Fruit fly (Drosophila melanogaster): ENCODE measurements around the gene CG13068.
A peak's percentile ranks its signal among the peaks of the same experiment; 100 is the strongest.

CG13068 gene

dm6 chr3L:16231857-16232256 is 37.3 kb upstream of the CG13068 start, which contains the start of the genes PDCD-5 and MED10 (continued):
- TF ChIP-seq CG4328 (GFP tag; optimal IDR thresholded peaks at IDR 0.05) (no peak), CG16779 (GFP tag; IDR thresholded peaks at IDR 0.05) (no peak), CG4424 (GFP tag; optimal IDR thresholded peaks at IDR 0.05) (no peak), wdn (GFP tag; IDR thresholded peaks at IDR 0.05) (no peak), NfI (GFP tag; optimal IDR thresholded peaks at IDR 0.05) (peak; percentile 35), CG10274 (GFP tag; optimal IDR thresholded peaks at IDR 0.05) (no peak), Asciz (GFP tag; optimal IDR thresholded peaks at IDR 0.05) (no peak), slou (GFP tag; optimal IDR thresholded peaks at IDR 0.05) (no peak), sens (GFP tag) (peak; percentile 84), sob (GFP tag; IDR thresholded peaks at IDR 0.05) (peak; percentile 44; the same call in 1 of the 2 replicates), Atf6 (GFP tag; IDR thresholded peaks at IDR 0.05) (no peak), pzg (GFP tag; optimal IDR thresholded peaks at IDR 0.05) (peak; percentile 93), grau (tag; optimal IDR thresholded peaks at IDR 0.05) (no peak), CkIIα-i1 (GFP tag; IDR thresholded peaks at IDR 0.05) (no peak), Doc3 (GFP tag; IDR thresholded peaks at IDR 0.05; ENCODE audit: partially characterized antibody) (no peak), CG8359 (GFP tag; optimal IDR thresholded peaks at IDR 0.05; ENCODE audit: borderline replicate concordance) (no peak), Bdp1 (GFP tag; optimal IDR thresholded peaks at IDR 0.05) (no peak), gsb-n (tag; optimal IDR thresholded peaks at IDR 0.05) (no peak), Mad (GFP tag; optimal IDR thresholded peaks at IDR 0.05) (no peak), ac (GFP tag; optimal IDR thresholded peaks at IDR 0.05) (no peak), CG8478 (optimal IDR thresholded peaks at IDR 0.05) (no peak), CG3407 (GFP tag; optimal IDR thresholded peaks at IDR 0.05) (no peak), CoRest (tag; optimal IDR thresholded peaks at IDR 0.05) (peak; percentile 47), Sry-β (GFP tag; optimal IDR thresholded peaks at IDR 0.05) (no peak), Mes4 (GFP tag; optimal IDR thresholded peaks at IDR 0.05) (no peak), Side (GFP tag; optimal IDR thresholded peaks at IDR 0.05) (no peak), CG1024 (GFP tag; IDR thresholded peaks at IDR 0.05) (no peak), klu (GFP tag; IDR thresholded peaks at IDR 0.05) (no peak), fu2 (GFP tag; optimal IDR thresholded peaks at IDR 0.05) (no peak), CG3281 (GFP tag; optimal IDR thresholded peaks at IDR 0.05) (peak; percentile 72), CG6654 (GFP tag; optimal IDR thresholded peaks at IDR 0.05) (no peak), Bgb (GFP tag; IDR thresholded peaks at IDR 0.05; ENCODE audit: partially characterized antibody) (peak; percentile 28; the same call in 1 of the 2 replicates), Sin3A (optimal IDR thresholded peaks at IDR 0.05) (peak; percentile 72), CG31224 (GFP tag; IDR thresholded peaks at IDR 0.05) (no peak), gfzf (GFP tag; optimal IDR thresholded peaks at IDR 0.05) (peak; percentile 96), CG12219 (GFP tag; optimal IDR thresholded peaks at IDR 0.05) (no peak), CG6854 (GFP tag; optimal IDR thresholded peaks at IDR 0.05) (no peak), bbx (GFP tag; IDR thresholded peaks at IDR 0.05; ENCODE audit: partially characterized antibody) (0 out of 2 replicates have a peak, but pooled peaks have one; percentile 28), CG2202 (tag; optimal IDR thresholded peaks at IDR 0.05) (no peak), Opbp (GFP tag; IDR thresholded peaks at IDR 0.05; ENCODE audit: partially characterized antibody) (peak; percentile 50; the same call in 1 of the 3 replicates), CG13424 (tag; optimal IDR thresholded peaks at IDR 0.05) (peak; percentile 12), ftz-f1 (GFP tag; optimal IDR thresholded peaks at IDR 0.05) (peak; percentile 47), CG18011 (GFP tag; optimal IDR thresholded peaks at IDR 0.05) (no peak), Lim3 (GFP tag; IDR thresholded peaks at IDR 0.05) (no peak), CG5180 (GFP tag; optimal IDR thresholded peaks at IDR 0.05) (no peak), CG17359 (tag; optimal IDR thresholded peaks at IDR 0.05) (peak; percentile 45), twi (tag; optimal IDR thresholded peaks at IDR 0.05) (no peak), CG8944 (GFP tag; optimal IDR thresholded peaks at IDR 0.05) (no peak), nmo (GFP tag; optimal IDR thresholded peaks at IDR 0.05) (peak; percentile 70), NK7.1 (GFP tag; optimal IDR thresholded peaks at IDR 0.05) (no peak), gce (GFP tag; IDR thresholded peaks at IDR 0.05) (no peak), shn (GFP tag; optimal IDR thresholded peaks at IDR 0.05) (no peak)
